Worm (Caenorhabditis elegans): Measurements from ENCODE around the gene C17B7.3.

C17B7.3 gene

DNA sequence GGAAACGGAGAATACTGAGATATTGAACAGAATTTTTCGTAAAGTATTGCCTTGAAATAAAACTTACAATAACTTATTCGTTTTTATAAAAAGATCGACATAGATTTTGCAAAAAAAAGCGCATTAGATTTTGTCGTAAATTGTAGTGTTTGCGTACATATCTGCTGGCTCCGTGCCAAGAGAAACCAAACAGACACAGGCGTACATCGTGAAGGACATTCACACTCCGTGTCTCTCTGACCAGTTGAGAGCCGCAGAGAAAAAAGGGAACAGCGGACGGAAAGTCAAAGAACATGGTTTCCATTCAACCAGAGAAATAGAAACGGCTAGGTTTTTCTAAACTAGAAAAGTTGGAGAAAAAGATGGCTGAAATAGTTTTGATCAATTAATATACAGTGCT lies 27.3 kb upstream of the C17B7.3 start, which contains the start of gene arrd-19:
TSS of gene arrd-19 (minus strand) at position 209 of the 400 bp plus-strand sequence.
- TF ChIP-seq aly-2 (tag; optimal IDR thresholded peaks at IDR 0.05) (no peak), ZK546.5 (tag; optimal IDR thresholded peaks at IDR 0.05) (no peak), ceh-82 (tag; optimal IDR thresholded peaks at IDR 0.05) (no peak), ztf-4 (tag; optimal IDR thresholded peaks at IDR 0.05) (peak; percentile 40), C34F6.9 (tag; optimal IDR thresholded peaks at IDR 0.05) (peak; percentile 91), nhr-12 (tag; optimal IDR thresholded peaks at IDR 0.05) (no peak), fos-1 (tag; optimal IDR thresholded peaks at IDR 0.05) (peak; percentile 72), nhr-77 (tag; optimal IDR thresholded peaks at IDR 0.05) (no peak), nhr-23 (tag; optimal IDR thresholded peaks at IDR 0.05) (no peak), mab-5 (tag; optimal IDR thresholded peaks at IDR 0.05) (no peak), blmp-1 (tag; optimal IDR thresholded peaks at IDR 0.05; ENCODE audit: insufficient read depth) (peak; percentile 68), sma-9 (GFP tag; optimal IDR thresholded peaks at IDR 0.05) (peak; percentile 98), sma-9 (tag; optimal IDR thresholded peaks at IDR 0.05) (no peak), unc-62 (GFP tag; optimal IDR thresholded peaks at IDR 0.05) (no peak), Y55F3AM.14 (GFP tag; optimal IDR thresholded peaks at IDR 0.05) (no peak), alr-1 (tag; optimal IDR thresholded peaks at IDR 0.05) (no peak), gmeb-1 (tag; optimal IDR thresholded peaks at IDR 0.05) (peak; percentile 47), peb-1 (tag; optimal IDR thresholded peaks at IDR 0.05) (no peak), unc-55 (GFP tag; optimal IDR thresholded peaks at IDR 0.05) (peak; percentile 69), ama-1 (optimal IDR thresholded peaks at IDR 0.05) (no peak), crh-2 (tag; optimal IDR thresholded peaks at IDR 0.05) (peak; percentile 80), egl-27 (tag; optimal IDR thresholded peaks at IDR 0.05) (peak; percentile 78), snpc-4 (tag; optimal IDR thresholded peaks at IDR 0.05) (peak; percentile 31), zag-1 (tag; optimal IDR thresholded peaks at IDR 0.05) (peak; percentile 64), R02D3.7 (tag; optimal IDR thresholded peaks at IDR 0.05) (no peak), nhr-6 (tag; optimal IDR thresholded peaks at IDR 0.05) (peak; percentile 76), F13H6.1 (tag; optimal IDR thresholded peaks at IDR 0.05) (peak; percentile 91), lin-39 (tag; optimal IDR thresholded peaks at IDR 0.05) (no peak), dmd-4 (tag; optimal IDR thresholded peaks at IDR 0.05) (no peak), mbf-1 (tag; optimal IDR thresholded peaks at IDR 0.05) (no peak), ztf-11 (tag; optimal IDR thresholded peaks at IDR 0.05) (no peak), nhr-237 (tag; optimal IDR thresholded peaks at IDR 0.05) (no peak), nhr-11 (tag; optimal IDR thresholded peaks at IDR 0.05) (no peak), ztf-1 (GFP tag; conservative IDR thresholded peaks at IDR 0.05) (no peak), lsy-2 (tag; optimal IDR thresholded peaks at IDR 0.05) (peak; percentile 41 to 88), sem-4 (tag; optimal IDR thresholded peaks at IDR 0.05) (peak; percentile 64), lin-13 (GFP tag; optimal IDR thresholded peaks at IDR 0.05) (peak; percentile 76), elt-3 (tag; optimal IDR thresholded peaks at IDR 0.05) (no peak), nhr-10 (tag; optimal IDR thresholded peaks at IDR 0.05) (no peak), nhr-21 (tag; optimal IDR thresholded peaks at IDR 0.05) (peak; percentile 82), unc-39 (tag; optimal IDR thresholded peaks at IDR 0.05) (no peak), nhr-129 (tag; optimal IDR thresholded peaks at IDR 0.05) (peak; percentile 80), ceh-16 (tag; optimal IDR thresholded peaks at IDR 0.05) (no peak), lin-11 (tag; optimal IDR thresholded peaks at IDR 0.05) (peak; percentile 24), elt-1 (tag; optimal IDR thresholded peaks at IDR 0.05) (no peak), mdl-1 (tag; optimal IDR thresholded peaks at IDR 0.05) (peak; percentile 58 to 65), sma-3 (GFP tag; optimal IDR thresholded peaks at IDR 0.05) (peak; percentile 72), nhr-25 (tag; optimal IDR thresholded peaks at IDR 0.05) (peak; percentile 84), skn-1 (tag; optimal IDR thresholded peaks at IDR 0.05) (no peak)

Measured in whole organism, L2 larva.